Fruit fly (Drosophila melanogaster) whole organism, embryonic: ENCODE measurements around the gene Kr-h2.

Experiments
- BEAF-32 ChIP-seq: fragments of 200-800 bp; sonication (Bioruptor generic); optimal IDR thresholded peaks from 3 replicates; lab custom pipeline; 2017; ENCODE audit warnings: missing biosample characterization, missing genetic modification characterization, mild to moderate bottlenecking, moderate library complexity, missing genetic modification reagents
- Bgb ChIP-seq: fragments of 200-800 bp; sonication (Bioruptor generic); IDR thresholded peaks from 2 replicates; pipeline ENCODE4 v1.3.6; 2022; ENCODE audit warnings: missing biosample characterization, missing genetic modification characterization; ENCODE audit not compliant: partially characterized antibody
- Blimp-1 ChIP-seq: fragments of 200-800 bp; sonication (Bioruptor generic); optimal IDR thresholded peaks from 3 replicates; lab custom pipeline; 2018; ENCODE audit warnings: missing biosample characterization, missing genetic modification characterization, mild to moderate bottlenecking, moderate library complexity, missing genetic modification reagents
- CG10274 ChIP-seq: fragments of 200-800 bp; sonication (Bioruptor generic); optimal IDR thresholded peaks from 3 replicates; lab custom pipeline; 2017; ENCODE audit warnings: missing biosample characterization, mild to moderate bottlenecking, missing genetic modification characterization
- CG10543 ChIP-seq: fragments of 200-800 bp; sonication (Bioruptor generic); optimal IDR thresholded peaks from 3 replicates; lab custom pipeline; 2017; ENCODE audit warnings: missing biosample characterization, mild to moderate bottlenecking, missing genetic modification characterization, moderate library complexity
- CG11560 ChIP-seq: fragments of 200-800 bp; sonication (Bioruptor generic); IDR thresholded peaks from 3 replicates; pipeline ENCODE4 v1.3.6; 2022; ENCODE audit warnings: missing biosample characterization, missing genetic modification characterization
- CG16779 ChIP-seq: fragments of 200-800 bp; sonication (Bioruptor generic); IDR thresholded peaks from 2 replicates; pipeline ENCODE4 v1.3.6; 2022; ENCODE audit warnings: missing biosample characterization, missing genetic modification characterization
- CG17186 ChIP-seq: fragments of 200-800 bp; sonication (Bioruptor generic); optimal IDR thresholded peaks from 3 replicates; lab custom pipeline; 2017; ENCODE audit warnings: missing biosample characterization, missing genetic modification reagents, missing genetic modification characterization
- CG18011 ChIP-seq: fragments of 200-800 bp; sonication (Bioruptor generic); optimal IDR thresholded peaks from 2 replicates; lab custom pipeline; 2017; ENCODE audit warnings: missing biosample characterization, missing genetic modification characterization, mild to moderate bottlenecking, moderate library complexity, missing genotype
- CG2678 ChIP-seq: fragments of 200-800 bp; sonication (Bioruptor generic); optimal IDR thresholded peaks from 3 replicates; lab custom pipeline; 2019; ENCODE audit warnings: missing biosample characterization, mild to moderate bottlenecking, missing genetic modification characterization, moderate library complexity
- CG30020 ChIP-seq: fragments of 200-800 bp; optimal IDR thresholded peaks from 2 replicates; lab custom pipeline; 2019; ENCODE audit warnings: missing biosample characterization, mild to moderate bottlenecking, missing genetic modification characterization, moderate library complexity
- CG31388 ChIP-seq: fragments of 200-800 bp; sonication (Bioruptor generic); optimal IDR thresholded peaks from 2 replicates; lab custom pipeline; 2016; ENCODE audit warnings: missing biosample characterization, missing genetic modification characterization
- CG32532 ChIP-seq: fragments of 200-800 bp; sonication (Bioruptor generic); IDR thresholded peaks from 2 replicates; pipeline ENCODE4 v1.3.6; 2022; ENCODE audit warnings: missing biosample characterization, missing genetic modification characterization
- CG32767 ChIP-seq: fragments of 200-800 bp; sonication (Bioruptor generic); IDR thresholded peaks from 2 replicates; pipeline ENCODE4 v1.3.6; 2022; ENCODE audit warnings: missing biosample characterization, missing genetic modification characterization
- CG33213 ChIP-seq: fragments of 200-800 bp; sonication (Bioruptor generic); optimal IDR thresholded peaks from 3 replicates; lab custom pipeline; 2016; ENCODE audit warnings: missing biosample characterization, missing genetic modification characterization
- CG6272 ChIP-seq: fragments of 200-800 bp; sonication (Bioruptor generic); IDR thresholded peaks from 2 replicates; pipeline ENCODE4 v1.3.6; 2022; ENCODE audit warnings: missing biosample characterization, missing genetic modification characterization
- CG7928 ChIP-seq: fragments of 200-800 bp; sonication (Bioruptor generic); optimal IDR thresholded peaks from 2 replicates; lab custom pipeline; 2017; ENCODE audit warnings: missing biosample characterization, mild to moderate bottlenecking, missing genetic modification characterization
- Drgx ChIP-seq: fragments of 200-800 bp; sonication (Bioruptor generic); IDR thresholded peaks from 2 replicates; pipeline ENCODE4 v1.3.6; 2022; ENCODE audit warnings: missing biosample characterization, missing genetic modification characterization
- ERR ChIP-seq: fragments of 200-800 bp; sonication (Bioruptor generic); optimal IDR thresholded peaks from 2 replicates; lab custom pipeline; 2016; ENCODE audit warnings: missing biosample characterization, missing genetic modification characterization
- GATAe ChIP-seq: fragments of 200-800 bp; sonication (Bioruptor generic); conservative IDR thresholded peaks from 2 replicates; pipeline ENCODE4 v1.3.6; 2022; ENCODE audit warnings: missing biosample characterization, missing genetic modification characterization
- Hey ChIP-seq: fragments of 200-800 bp; sonication (Bioruptor generic); optimal IDR thresholded peaks from 3 replicates; lab custom pipeline; 2018; ENCODE audit warnings: missing biosample characterization, mild to moderate bottlenecking, missing genetic modification characterization
- Hmr ChIP-seq: fragments of 200-800 bp; sonication (Bioruptor generic); optimal IDR thresholded peaks from 3 replicates; lab custom pipeline; 2017; ENCODE audit warnings: mild to moderate bottlenecking, missing biosample characterization, missing genetic modification reagents, missing genetic modification characterization
- Hr51 ChIP-seq, 2 experiments: fragments of 200-800 bp; sonication (Bioruptor generic); optimal IDR thresholded peaks; 2 replicates in 1 of 2; 3 replicates in 1 of 2; lab custom pipeline; 2016 to 2018; ENCODE audit warnings: missing biosample characterization in 2 of 2, missing genetic modification characterization in 2 of 2, mild to moderate bottlenecking in 1 of 2, moderate library complexity in 1 of 2
- MESR4 ChIP-seq: fragments of 200-800 bp; sonication (Bioruptor generic); optimal IDR thresholded peaks from 2 replicates; lab custom pipeline; 2018; ENCODE audit warnings: missing biosample characterization, mild to moderate bottlenecking, missing genetic modification characterization, moderate library complexity
- Med ChIP-seq: fragments of 200-800 bp; sonication (Bioruptor generic); peaks from one replicate; lab custom pipeline; 2016; ENCODE audit warnings: missing biosample characterization, missing genetic modification characterization, mild to moderate bottlenecking, inconsistent platforms, moderate library complexity
- Nf-YB ChIP-seq: fragments of 200-800 bp; sonication (Bioruptor generic); optimal IDR thresholded peaks from 3 replicates; lab custom pipeline; 2019; ENCODE audit warnings: missing biosample characterization, mild to moderate bottlenecking, missing genetic modification characterization, moderate library complexity
- Trl ChIP-seq, 3 experiments: fragments of >200 bp in 2 of 3; fragments of 200-800 bp in 1 of 3; sonication (Bioruptor generic) in 1 of 3; optimal IDR thresholded peaks; 2 replicates in 1 of 3; 3 replicates in 2 of 3; lab custom pipeline; 2016 to 2017; ENCODE audit warnings: missing biosample characterization in 1 of 3, missing genetic modification characterization in 1 of 3
- br ChIP-seq: fragments of >200 bp; optimal IDR thresholded peaks from 2 replicates; lab custom pipeline; 2017
- btn ChIP-seq: fragments of 200-800 bp; sonication (Bioruptor generic); optimal IDR thresholded peaks from 2 replicates; lab custom pipeline; 2016; ENCODE audit warnings: missing biosample characterization, missing genetic modification characterization
- cad ChIP-seq: fragments of >200 bp; optimal IDR thresholded peaks from 2 replicates; lab custom pipeline; 2017; ENCODE audit warnings: missing biosample characterization, missing genetic modification characterization
- caup ChIP-seq: fragments of 200-800 bp; sonication (Bioruptor generic); optimal IDR thresholded peaks from 3 replicates; lab custom pipeline; 2017; ENCODE audit warnings: missing biosample characterization, mild to moderate bottlenecking, missing genetic modification characterization, moderate library complexity; ENCODE audit not compliant: severe bottlenecking
- cg ChIP-seq: fragments of 200-800 bp; sonication (Bioruptor generic); optimal IDR thresholded peaks from 3 replicates; lab custom pipeline; 2019; ENCODE audit warnings: missing biosample characterization, mild to moderate bottlenecking, missing genetic modification characterization, moderate library complexity
- chif ChIP-seq, 2 experiments: fragments of 200-800 bp; sonication (Bioruptor generic); optimal IDR thresholded peaks; 3 replicates each; lab custom pipeline; 2016; ENCODE audit warnings: missing biosample characterization in 2 of 2, missing genetic modification characterization in 2 of 2
- dpn ChIP-seq, 2 experiments: fragments of 200-800 bp; sonication (Bioruptor generic); optimal IDR thresholded peaks; 3 replicates each; lab custom pipeline; 2016; ENCODE audit warnings: missing biosample characterization in 2 of 2, missing genetic modification characterization in 2 of 2
- gce ChIP-seq: fragments of 200-800 bp; sonication (Bioruptor generic); IDR thresholded peaks from 3 replicates; pipeline ENCODE4 v1.3.6; 2022; ENCODE audit warnings: missing biosample characterization, missing genetic modification characterization
- inv ChIP-seq: fragments of 200-800 bp; sonication (Bioruptor generic); IDR thresholded peaks from 2 replicates; pipeline ENCODE4 v1.3.6; 2022; ENCODE audit warnings: missing biosample characterization, missing genetic modification characterization; ENCODE audit not compliant: partially characterized antibody
- lab ChIP-seq: fragments of 200-800 bp; sonication (Bioruptor generic); optimal IDR thresholded peaks from 3 replicates; lab custom pipeline; 2017; ENCODE audit warnings: missing biosample characterization, missing genetic modification characterization, mild to moderate bottlenecking, moderate library complexity, missing genetic modification reagents
- lov ChIP-seq, 2 experiments: fragments of 200-800 bp in 1 of 2; fragments of >200 bp in 1 of 2; sonication (Bioruptor generic) in 1 of 2; IDR thresholded peaks in 1 of 2; optimal IDR thresholded peaks in 1 of 2; 2 replicates in 1 of 2; 3 replicates in 1 of 2; pipeline versions ENCODE4 v1.3.6 to Lab custom; 2017 to 2022; ENCODE audit warnings: missing biosample characterization in 1 of 2, missing genetic modification characterization in 1 of 2
- nom ChIP-seq: fragments of 200-800 bp; sonication (Bioruptor generic); optimal IDR thresholded peaks from 2 replicates; lab custom pipeline; 2017; ENCODE audit warnings: missing biosample characterization, missing genetic modification characterization, mild to moderate bottlenecking, moderate library complexity, missing genetic modification reagents
- ro ChIP-seq: fragments of 200-800 bp; sonication (Bioruptor generic); IDR thresholded peaks from 2 replicates; pipeline ENCODE4 v1.3.6; 2022; ENCODE audit warnings: missing biosample characterization, missing genetic modification characterization
- stc ChIP-seq: fragments of 200-800 bp; sonication (Bioruptor generic); IDR thresholded peaks from 2 replicates; pipeline ENCODE4 v1.3.6; 2022; ENCODE audit warnings: missing biosample characterization, missing genetic modification characterization
- tgo ChIP-seq: fragments of 200-800 bp; sonication (Bioruptor generic); IDR thresholded peaks from 3 replicates; pipeline ENCODE4 v1.3.6; 2022; ENCODE audit warnings: missing biosample characterization, missing genetic modification characterization
- ttk ChIP-seq: fragments of 200-800 bp; sonication (Bioruptor generic); IDR thresholded peaks from 2 replicates; pipeline ENCODE4 v2.1.2; 2022; ENCODE audit warnings: missing biosample characterization, missing genetic modification characterization
- zen ChIP-seq: fragments of 200-800 bp; sonication (Bioruptor generic); optimal IDR thresholded peaks from 3 replicates; lab custom pipeline; 2018; ENCODE audit warnings: missing biosample characterization, mild to moderate bottlenecking, missing genetic modification characterization, moderate library complexity
- zf30C ChIP-seq: fragments of 200-800 bp; sonication (Bioruptor generic); optimal IDR thresholded peaks from 3 replicates; lab custom pipeline; 2018; ENCODE audit warnings: missing biosample characterization, mild to moderate bottlenecking, missing genetic modification characterization

Kr-h2 gene

dm6 chr2L:6051212-6051621, 19.6 kb upstream of the Kr-h2 start (continued):
- peak; percentile 33; the same call in 1 of the 2 replicates for TF ChIP-seq GATAe
- TF ChIP-seq, all 482 proteins: peak for 419

DNA sequence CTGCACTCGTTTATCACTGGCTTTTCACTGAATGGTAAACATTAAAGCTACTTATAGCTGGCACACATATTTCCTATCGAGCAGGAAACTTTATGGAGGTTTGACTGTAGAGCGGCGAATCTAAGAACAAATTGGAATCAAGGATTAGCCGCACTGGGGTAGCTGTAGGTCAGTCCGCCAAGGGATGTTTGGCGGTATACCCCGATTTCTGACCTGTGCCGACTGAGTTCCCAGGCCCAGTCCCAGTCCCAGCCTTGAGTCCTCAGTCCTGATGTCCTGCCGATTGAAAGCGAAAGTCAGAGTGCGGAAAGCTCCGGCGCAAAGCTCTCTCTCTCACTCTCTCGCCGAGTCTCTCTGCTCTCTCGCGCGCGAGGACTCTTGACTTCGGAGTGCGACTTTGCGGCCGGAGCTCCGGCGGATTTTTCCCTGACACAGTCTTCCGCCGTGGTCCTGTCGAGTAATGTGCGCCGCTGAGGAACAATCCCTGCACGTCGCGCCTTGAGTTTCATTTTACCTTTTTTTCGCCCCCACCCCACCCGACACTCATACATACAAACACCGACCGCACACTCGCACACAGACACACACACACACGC, 16.8 kb upstream of the Kr-h2 start, which contains the start of gene CG13995:
TSS of gene CG13995 (plus strand) at position 429 of the 596 bp plus-strand sequence.
- TF ChIP-seq chif (GFP tag; optimal IDR thresholded peaks at IDR 0.05; lab: Kevin White, UChicago) (no peak), gce (GFP tag; lab: Robert Waterston, UW) (no peak), BEAF-32 (no peak), zen (tag; lab: Kevin White, UChicago) (no peak), tgo (GFP tag; lab: Robert Waterston, UW) (no peak), Nf-YB (GFP tag; lab: Kevin White, UChicago) (no peak), ro (GFP tag; lab: Robert Waterston, UW) (no peak), CG2678 (tag; lab: Kevin White, UChicago) (no peak), inv (0 out of 2 replicates have a peak, but pooled peaks have one; percentile 10), dpn (GFP tag; optimal IDR thresholded peaks at IDR 0.05; lab: Kevin White, UChicago) (no peak), MESR4 (GFP tag; lab: Kevin White, UChicago) (no peak), CG32767 (GFP tag; lab: Robert Waterston, UW) (0 out of 2 replicates have a peak, but pooled peaks have one; percentile 26), zf30C (GFP tag; lab: Kevin White, UChicago) (no peak), CG6272 (GFP tag; lab: Robert Waterston, UW) (no peak), CG17186 (no peak), Med (GFP tag; lab: Kevin White, UChicago) (peak; percentile 58), Hmr (no peak), lov (optimal IDR thresholded peaks at IDR 0.05; lab: Kevin White, UChicago) (no peak), lov (GFP tag; IDR thresholded peaks at IDR 0.05; lab: Robert Waterston, UW) (no peak), nom (GFP tag; lab: Kevin White, UChicago) (peak; percentile 54), Hey (tag; lab: Kevin White, UChicago) (no peak), CG7928 (GFP tag; lab: Kevin White, UChicago) (no peak), lab (peak; percentile 22), CG10274 (GFP tag; lab: Kevin White, UChicago) (no peak), Trl (optimal IDR thresholded peaks at IDR 0.05; lab: Kevin White, UChicago) (peak in 1 of 2 experiments; percentile 71), Trl (GFP tag; optimal IDR thresholded peaks at IDR 0.05; lab: Kevin White, UChicago) (no peak), Drgx (GFP tag; lab: Robert Waterston, UW) (no peak), CG16779 (peak; percentile 74), ERR (GFP tag; lab: Kevin White, UChicago) (no peak), CG11560 (no peak), CG10543 (GFP tag; lab: Kevin White, UChicago) (no peak), CG30020 (tag; lab: Kevin White, UChicago) (no peak), CG33213 (GFP tag; lab: Kevin White, UChicago) (no peak), CG18011 (GFP tag; lab: Kevin White, UChicago) (no peak), Bgb (peak; percentile 27; the same call in 1 of the 2 replicates), Blimp-1 (GFP tag; lab: Kevin White, UChicago) (peak; percentile 28), CG31388 (GFP tag; lab: Kevin White, UChicago) (no peak), btn (GFP tag; lab: Kevin White, UChicago) (no peak), CG32532 (no peak), br (lab: Kevin White, UChicago) (no peak), GATAe (no peak), cad (GFP tag; lab: Kevin White, UChicago) (no peak), Hr51 (GFP tag; optimal IDR thresholded peaks at IDR 0.05; lab: Kevin White, UChicago) (peak in 1 of 2 experiments; percentile 75), ttk (GFP tag; lab: Robert Waterston, UW) (0 out of 2 replicates have a peak, but pooled peaks have one; percentile 24), caup (GFP tag; lab: Kevin White, UChicago) (no peak), stc (no peak), cg (peak; percentile 57)
